Worm (Caenorhabditis elegans): ENCODE data around the gene F27D9.12.

- TF ChIP-seq ama-1 (optimal IDR thresholded peaks at IDR 0.05): no peak
- TF ChIP-seq ets-7 (tag; optimal IDR thresholded peaks at IDR 0.05): no peak
These were observed 48.8 kb downstream of the F27D9.12 start, which contains the start of gene twk-17 for ce11 chrX:7607982-7608381.

Measured in whole organism, early embryonic.